Fruit fly (Drosophila melanogaster): ENCODE measurements around the gene drl.

dm6 chr2L:19254079-19254478, 63.9 kb downstream of the drl start:
- TF ChIP-seq CG8478 (optimal IDR thresholded peaks at IDR 0.05): no peak
- TF ChIP-seq CTCF (optimal IDR thresholded peaks at IDR 0.05): no peak

Measured in S2 (cell line).